Fruit fly (Drosophila melanogaster) whole organism, prepupa: Measurements from ENCODE around the gene CG14715.

Experiments used
- CG10631 ChIP-seq: fragments of 200-800 bp; sonication (Bioruptor generic); optimal IDR thresholded peaks from 2 replicates; lab custom pipeline; 2016; ENCODE audit warnings: missing biosample characterization, missing genetic modification characterization
- CG10669 ChIP-seq: fragments of 200-800 bp; sonication (Bioruptor generic); optimal IDR thresholded peaks from 3 replicates; lab custom pipeline; 2018; ENCODE audit warnings: missing biosample characterization, mild to moderate bottlenecking, missing genetic modification characterization, moderate library complexity
- CG11294 ChIP-seq: fragments of 200-800 bp; sonication (Bioruptor generic); IDR thresholded peaks from 2 replicates; pipeline ENCODE4 v1.3.6; 2022; ENCODE audit warnings: missing biosample characterization, missing genetic modification characterization
- CG11902 ChIP-seq: fragments of 200-800 bp; sonication (Bioruptor generic); optimal IDR thresholded peaks from 3 replicates; lab custom pipeline; 2016; ENCODE audit warnings: missing biosample characterization, missing genetic modification characterization
- CG15336 ChIP-seq: fragments of 200-800 bp; sonication (Bioruptor generic); IDR thresholded peaks from 2 replicates; pipeline ENCODE4 v1.3.6; 2022; ENCODE audit warnings: missing biosample characterization, missing genetic modification characterization
- CG1621 ChIP-seq: fragments of 200-800 bp; sonication (Bioruptor generic); optimal IDR thresholded peaks from 3 replicates; lab custom pipeline; 2018; ENCODE audit warnings: missing biosample characterization, mild to moderate bottlenecking, missing genetic modification characterization
- CG3032 ChIP-seq: fragments of 200-800 bp; optimal IDR thresholded peaks from 2 replicates; lab custom pipeline; 2019; ENCODE audit warnings: missing biosample characterization, mild to moderate bottlenecking, missing genetic modification characterization, moderate library complexity
- CG31627 ChIP-seq: fragments of 200-800 bp; sonication (Bioruptor generic); optimal IDR thresholded peaks from 3 replicates; lab custom pipeline; 2016; ENCODE audit warnings: missing biosample characterization, missing genetic modification characterization
- CG32006 ChIP-seq: fragments of 200-800 bp; sonication (Bioruptor generic); optimal IDR thresholded peaks from 3 replicates; lab custom pipeline; 2017; ENCODE audit warnings: missing biosample characterization, mild to moderate bottlenecking, missing genetic modification characterization
- CG34406 ChIP-seq: fragments of 200-800 bp; sonication (Bioruptor generic); optimal IDR thresholded peaks from 3 replicates; lab custom pipeline; 2016; ENCODE audit warnings: missing biosample characterization, missing genetic modification characterization
- CG4318 ChIP-seq: fragments of 200-800 bp; sonication (Bioruptor generic); optimal IDR thresholded peaks from 3 replicates; lab custom pipeline; 2017; ENCODE audit warnings: missing biosample characterization, mild to moderate bottlenecking, missing genetic modification characterization
- CG6276 ChIP-seq: fragments of 200-800 bp; sonication (Bioruptor generic); optimal IDR thresholded peaks from 2 replicates; lab custom pipeline; 2017; ENCODE audit warnings: missing biosample characterization, mild to moderate bottlenecking, missing genetic modification characterization
- CG6792 ChIP-seq: fragments of 200-800 bp; sonication (Bioruptor generic); optimal IDR thresholded peaks from 3 replicates; lab custom pipeline; 2016; ENCODE audit warnings: missing biosample characterization, missing genetic modification characterization
- CG6854 ChIP-seq: fragments of 200-800 bp; sonication (Bioruptor generic); optimal IDR thresholded peaks from 2 replicates; lab custom pipeline; 2017; ENCODE audit warnings: missing biosample characterization, mild to moderate bottlenecking, missing genetic modification characterization
- CG7368 ChIP-seq: fragments of 200-800 bp; sonication (Bioruptor generic); optimal IDR thresholded peaks from 3 replicates; lab custom pipeline; 2016; ENCODE audit warnings: missing biosample characterization, missing genetic modification characterization
- CG8119 ChIP-seq: fragments of 200-800 bp; sonication (Bioruptor generic); IDR thresholded peaks from 3 replicates; pipeline ENCODE4 v1.3.6; 2022; ENCODE audit warnings: missing biosample characterization, missing genetic modification characterization
- CG8632 ChIP-seq: fragments of 200-800 bp; sonication (Bioruptor generic); optimal IDR thresholded peaks from 3 replicates; lab custom pipeline; 2016; ENCODE audit warnings: missing biosample characterization, missing genetic modification characterization
- Eip75B ChIP-seq: fragments of 200-800 bp; sonication (Bioruptor generic); optimal IDR thresholded peaks from 3 replicates; lab custom pipeline; 2016; ENCODE audit warnings: missing biosample characterization, missing genetic modification characterization
- Eip78C ChIP-seq: fragments of 200-800 bp; sonication (Bioruptor generic); peaks from one replicate; lab custom pipeline; 2016; ENCODE audit warnings: missing biosample characterization, missing genetic modification characterization
- Ets21C ChIP-seq: fragments of 200-800 bp; sonication (Bioruptor generic); optimal IDR thresholded peaks from 3 replicates; lab custom pipeline; 2016; ENCODE audit warnings: missing biosample characterization, missing genetic modification characterization
- Ets96B ChIP-seq: fragments of 200-800 bp; optimal IDR thresholded peaks from 2 replicates; lab custom pipeline; 2019; ENCODE audit warnings: missing biosample characterization, mild to moderate bottlenecking, missing genetic modification characterization, moderate library complexity
- Gug ChIP-seq: fragments of 200-800 bp; sonication (Bioruptor generic); IDR thresholded peaks from 2 replicates; pipeline ENCODE4 v1.3.6; 2022; ENCODE audit warnings: missing biosample characterization, missing genetic modification characterization
- Hr38 ChIP-seq: sonication (Bioruptor generic); optimal IDR thresholded peaks from 2 replicates; lab custom pipeline; 2016; ENCODE audit warnings: missing biosample characterization, missing genetic modification characterization
- Hr39 ChIP-seq: fragments of 200-800 bp; sonication (Bioruptor generic); optimal IDR thresholded peaks from 2 replicates; lab custom pipeline; 2016; ENCODE audit warnings: missing biosample characterization, missing genetic modification characterization
- Hr4 ChIP-seq: fragments of 200-800 bp; sonication (Bioruptor generic); optimal IDR thresholded peaks from 3 replicates; lab custom pipeline; 2016; ENCODE audit warnings: missing biosample characterization, missing genetic modification characterization
- Lpt ChIP-seq: fragments of 200-800 bp; sonication (Bioruptor generic); optimal IDR thresholded peaks from 3 replicates; lab custom pipeline; 2016; ENCODE audit warnings: missing biosample characterization, missing genetic modification characterization
- Met ChIP-seq: fragments of 200-800 bp; sonication (Bioruptor generic); optimal IDR thresholded peaks from 3 replicates; lab custom pipeline; 2016; ENCODE audit warnings: missing biosample characterization, missing genetic modification characterization
- OdsH ChIP-seq: fragments of 200-800 bp; sonication (Bioruptor generic); optimal IDR thresholded peaks from 3 replicates; lab custom pipeline; 2016; ENCODE audit warnings: missing biosample characterization, missing genetic modification characterization
- Smox ChIP-seq: fragments of 200-800 bp; sonication (Bioruptor generic); optimal IDR thresholded peaks from 3 replicates; lab custom pipeline; 2016; ENCODE audit warnings: missing biosample characterization, missing genetic modification characterization
- Sox102F ChIP-seq: fragments of 200-800 bp; sonication (Bioruptor generic); optimal IDR thresholded peaks from 2 replicates; lab custom pipeline; 2016; ENCODE audit warnings: missing biosample characterization, mild to moderate bottlenecking, missing genetic modification characterization
- Sox14 ChIP-seq: fragments of 200-800 bp; sonication (Bioruptor generic); optimal IDR thresholded peaks from 3 replicates; lab custom pipeline; 2016; ENCODE audit warnings: missing biosample characterization, missing genetic modification characterization
- Sox15 ChIP-seq: fragments of 200-800 bp; sonication (Bioruptor generic); optimal IDR thresholded peaks from 3 replicates; lab custom pipeline; 2016; ENCODE audit warnings: missing biosample characterization, missing genetic modification characterization
- achi ChIP-seq: fragments of 200-800 bp; sonication (Bioruptor generic); optimal IDR thresholded peaks from 3 replicates; lab custom pipeline; 2016; ENCODE audit warnings: missing biosample characterization, missing genetic modification characterization
- acj6 ChIP-seq: fragments of 200-800 bp; sonication (Bioruptor generic); optimal IDR thresholded peaks from 3 replicates; lab custom pipeline; 2016; ENCODE audit warnings: missing biosample characterization, missing genetic modification characterization
- cyc ChIP-seq: fragments of 200-800 bp; sonication (Bioruptor generic); optimal IDR thresholded peaks from 3 replicates; lab custom pipeline; 2016; ENCODE audit warnings: missing biosample characterization, missing genetic modification characterization
- dsx ChIP-seq: fragments of 200-800 bp; optimal IDR thresholded peaks from 3 replicates; lab custom pipeline; 2019; ENCODE audit warnings: missing biosample characterization, mild to moderate bottlenecking, missing genetic modification characterization, moderate library complexity; ENCODE audit not compliant: poor library complexity, severe bottlenecking
- eg ChIP-seq: fragments of 200-800 bp; sonication (Bioruptor generic); IDR thresholded peaks from 3 replicates; pipeline ENCODE4 v1.3.6; 2022; ENCODE audit warnings: missing biosample characterization, missing genetic modification characterization
- fd59A ChIP-seq: fragments of 200-800 bp; sonication (Bioruptor generic); optimal IDR thresholded peaks from 2 replicates; lab custom pipeline; 2017; ENCODE audit warnings: missing biosample characterization, mild to moderate bottlenecking, missing genetic modification characterization, missing genetic modification reagents
- fd85E ChIP-seq: fragments of 200-800 bp; sonication (Bioruptor generic); optimal IDR thresholded peaks from 3 replicates; lab custom pipeline; 2016; ENCODE audit warnings: missing biosample characterization, missing genetic modification characterization
- fkh ChIP-seq: fragments of 200-800 bp; sonication (Bioruptor generic); optimal IDR thresholded peaks from 3 replicates; lab custom pipeline; 2017; ENCODE audit warnings: missing biosample characterization, mild to moderate bottlenecking, missing genetic modification characterization, moderate library complexity
- lz ChIP-seq: fragments of 200-800 bp; sonication (Bioruptor generic); optimal IDR thresholded peaks from 3 replicates; lab custom pipeline; 2016; ENCODE audit warnings: missing biosample characterization, missing genetic modification characterization
- net ChIP-seq: fragments of 200-800 bp; sonication (Bioruptor generic); optimal IDR thresholded peaks from 3 replicates; lab custom pipeline; 2016; ENCODE audit warnings: missing biosample characterization, missing genetic modification characterization
- pdm3 ChIP-seq: fragments of 200-800 bp; sonication (Bioruptor generic); optimal IDR thresholded peaks from 3 replicates; lab custom pipeline; 2016; ENCODE audit warnings: missing biosample characterization, missing genetic modification characterization
- salr ChIP-seq, 2 experiments: fragments of 200-800 bp; sonication (Bioruptor generic); optimal IDR thresholded peaks; 3 replicates each; lab custom pipeline; 2016 to 2018; ENCODE audit warnings: missing biosample characterization in 2 of 2, missing genetic modification characterization in 2 of 2, mild to moderate bottlenecking in 1 of 2
- spab ChIP-seq: fragments of 200-800 bp; sonication (Bioruptor generic); optimal IDR thresholded peaks from 2 replicates; lab custom pipeline; 2017; ENCODE audit warnings: missing biosample characterization, mild to moderate bottlenecking, missing genetic modification characterization, missing genetic modification reagents
- ss ChIP-seq, 2 experiments: fragments of 200-800 bp; sonication (Bioruptor generic); optimal IDR thresholded peaks; 2 replicates in 1 of 2; 3 replicates in 1 of 2; lab custom pipeline; 2017 to 2018; ENCODE audit warnings: mild to moderate bottlenecking in 2 of 2, missing biosample characterization in 2 of 2, missing genetic modification characterization in 2 of 2, moderate library complexity in 1 of 2
- svp ChIP-seq: fragments of 200-800 bp; sonication (Bioruptor generic); peaks from one replicate; lab custom pipeline; 2016; ENCODE audit warnings: missing biosample characterization, missing genetic modification characterization
- topi ChIP-seq: fragments of 200-800 bp; sonication (Bioruptor generic); optimal IDR thresholded peaks from 3 replicates; lab custom pipeline; 2016; ENCODE audit warnings: missing biosample characterization, missing genetic modification characterization
- vri ChIP-seq: fragments of 200-800 bp; sonication (Bioruptor generic); optimal IDR thresholded peaks from 3 replicates; lab custom pipeline; 2016; ENCODE audit warnings: missing biosample characterization, mild to moderate bottlenecking, missing genetic modification characterization

The CG14715 gene

DNA sequence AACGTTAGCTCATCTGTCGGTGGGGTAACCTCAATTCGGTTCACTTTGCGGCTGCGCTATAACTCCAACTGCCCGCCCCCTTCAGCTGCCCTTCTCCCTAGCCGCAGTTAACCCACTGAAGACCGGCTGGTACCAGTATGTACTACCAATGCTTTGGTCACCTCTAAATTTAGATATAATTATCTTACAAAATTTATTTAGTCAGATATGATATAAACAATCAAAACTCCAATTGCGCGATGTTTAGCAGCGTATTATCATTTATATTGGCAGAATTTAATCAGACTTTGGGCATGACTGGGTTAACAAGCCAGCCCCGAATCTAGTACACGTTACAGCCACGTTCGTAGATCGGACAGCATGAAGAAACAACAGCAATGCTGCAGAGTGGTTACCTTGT lies 12.3 kb upstream of the CG14715 start (continued):
- peak; percentile 41 for TF ChIP-seq spab (GFP tag; lab: Kevin White, UChicago)
- no peak for TF ChIP-seq fd85E (GFP tag; lab: Kevin White, UChicago)
- TF ChIP-seq CG10631 = peak; percentile 43
- peak; percentile 48 for TF ChIP-seq net (GFP tag; lab: Kevin White, UChicago)
- peak; percentile 32 for TF ChIP-seq Met (GFP tag; lab: Kevin White, UChicago)
- TF ChIP-seq Eip75B (GFP tag; lab: Kevin White, UChicago) = no peak
- no peak for TF ChIP-seq vri (GFP tag; lab: Kevin White, UChicago)
- TF ChIP-seq CG31627 = peak; percentile 11
- TF ChIP-seq CG6854 (GFP tag; lab: Kevin White, UChicago) = no peak
- no peak for TF ChIP-seq Smox (GFP tag; lab: Kevin White, UChicago)
- TF ChIP-seq Ets96B (tag; lab: Kevin White, UChicago) = peak; percentile 43
- peak; percentile 10 for TF ChIP-seq CG8632 (GFP tag; lab: Kevin White, UChicago)
- peak; percentile 24 for TF ChIP-seq CG34406 (GFP tag; lab: Kevin White, UChicago)
- TF ChIP-seq Ets21C (GFP tag; lab: Kevin White, UChicago) = no peak
- peak in 1 of 2 experiments; percentile 3 for TF ChIP-seq salr (GFP tag; optimal IDR thresholded peaks at IDR 0.05; lab: Kevin White, UChicago)
- TF ChIP-seq CG11902 (GFP tag; lab: Kevin White, UChicago) = peak; percentile 0
- TF ChIP-seq Gug (GFP tag; lab: Robert Waterston, UW) = peak; percentile 44
- peak; percentile 81 for TF ChIP-seq CG15336
- peak; percentile 69; the same call in 2 of the 3 replicates for TF ChIP-seq eg (GFP tag; lab: Robert Waterston, UW)
- TF ChIP-seq Hr39 = no peak
- TF ChIP-seq CG6792 (GFP tag; lab: Kevin White, UChicago) = peak; percentile 32
- peak; percentile 64 for TF ChIP-seq CG32006
- TF ChIP-seq OdsH (GFP tag; lab: Kevin White, UChicago) = peak; percentile 43
- TF ChIP-seq CG4318 = peak; percentile 34
- peak; percentile 21 for TF ChIP-seq CG1621 (tag; lab: Kevin White, UChicago)
- TF ChIP-seq CG3032 (tag; lab: Kevin White, UChicago) = peak; percentile 53
- peak; percentile 57 for TF ChIP-seq CG10669
- TF ChIP-seq Hr4 = peak; percentile 60
- TF ChIP-seq Eip78C (GFP tag; lab: Kevin White, UChicago) = peak; percentile 91
- peak; percentile 70 for TF ChIP-seq svp (GFP tag; lab: Kevin White, UChicago)
- TF ChIP-seq dsx = peak; percentile 55
- TF ChIP-seq acj6 (GFP tag; lab: Kevin White, UChicago) = peak; percentile 39
- peak; percentile 53 for TF ChIP-seq CG6276 (GFP tag; lab: Kevin White, UChicago)
- peak; percentile 8 for TF ChIP-seq cyc (GFP tag; lab: Kevin White, UChicago)
- TF ChIP-seq CG7368 (GFP tag; lab: Kevin White, UChicago) = no peak
- TF ChIP-seq achi (GFP tag; lab: Kevin White, UChicago) = peak; percentile 52
- TF ChIP-seq Lpt (GFP tag; lab: Kevin White, UChicago) = peak; percentile 57
- TF ChIP-seq Sox102F = peak; percentile 5
- peak; percentile 6 for TF ChIP-seq topi
- peak; percentile 37 for TF ChIP-seq Sox14
- TF ChIP-seq, all 60 proteins: peak for 43

DNA sequence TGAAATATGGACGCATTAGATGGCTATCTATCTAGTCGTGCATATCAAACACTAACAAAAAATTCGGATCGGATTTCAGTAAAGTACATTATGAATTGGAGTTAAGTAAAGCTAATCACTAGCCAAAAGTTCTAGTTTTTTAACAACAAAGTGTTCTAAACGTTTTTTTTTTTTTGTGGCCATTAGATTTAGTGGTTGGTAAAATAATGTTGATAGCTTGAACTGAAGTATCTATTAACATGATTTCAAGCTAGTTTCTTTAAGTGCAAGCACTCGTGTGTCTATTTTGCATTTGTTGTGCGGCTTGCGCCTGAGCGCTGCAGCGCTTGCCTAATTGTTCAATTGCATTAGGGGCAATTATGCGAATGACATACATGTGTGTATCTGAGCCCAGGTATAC lies 11.4 kb upstream of the CG14715 start:
- peak; percentile 33 for TF ChIP-seq CG32006
- peak; percentile 64 for TF ChIP-seq CG15336
- peak; percentile 50; the same call in 2 of the 3 replicates for TF ChIP-seq eg (GFP tag; lab: Robert Waterston, UW)
- peak; percentile 18 for TF ChIP-seq Hr4
- TF ChIP-seq CG6276 (GFP tag; lab: Kevin White, UChicago) = peak; percentile 20
- no peak for TF ChIP-seq Sox102F
- TF ChIP-seq Eip78C (GFP tag; lab: Kevin White, UChicago) = no peak

DNA sequence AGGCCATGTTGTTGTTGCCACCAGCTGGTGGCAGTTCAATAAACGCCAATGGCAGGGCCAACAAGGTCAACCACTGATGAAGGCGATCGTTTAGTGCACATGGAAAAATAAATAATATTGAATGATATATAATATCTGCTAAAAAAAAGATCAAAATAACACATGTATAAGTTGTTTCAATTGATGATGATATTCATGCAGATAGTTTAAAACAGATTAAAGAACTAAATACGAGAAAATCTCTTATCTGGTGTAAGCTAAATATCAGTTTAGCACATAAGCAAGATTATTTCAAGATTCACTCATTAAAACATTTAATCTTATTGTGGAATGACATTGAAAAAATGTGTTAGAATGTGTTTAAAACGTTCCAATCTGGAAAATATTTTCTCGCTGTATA lies 10.6 kb upstream of the CG14715 start:
- TF ChIP-seq CG3032 (tag; lab: Kevin White, UChicago) (peak; percentile 26), Sox14 (no peak), Hr38 (GFP tag; lab: Kevin White, UChicago) (no peak), CG8119 (GFP tag; lab: Robert Waterston, UW) (no peak), Sox15 (GFP tag; lab: Kevin White, UChicago) (no peak), Eip75B (GFP tag; lab: Kevin White, UChicago) (no peak), CG6276 (GFP tag; lab: Kevin White, UChicago) (no peak), OdsH (GFP tag; lab: Kevin White, UChicago) (peak; percentile 15), CG6854 (GFP tag; lab: Kevin White, UChicago) (no peak), CG11294 (GFP tag; lab: Robert Waterston, UW) (no peak), eg (GFP tag; lab: Robert Waterston, UW) (no peak), topi (no peak), spab (GFP tag; lab: Kevin White, UChicago) (peak; percentile 10), lz (GFP tag; lab: Kevin White, UChicago) (no peak), fd59A (GFP tag; lab: Kevin White, UChicago) (no peak), Hr39 (no peak), pdm3 (GFP tag; lab: Kevin White, UChicago) (peak; percentile 29), fkh (no peak), ss (GFP tag; optimal IDR thresholded peaks at IDR 0.05; lab: Kevin White, UChicago) (peak in 1 of 2 experiments; percentile 37), CG11902 (GFP tag; lab: Kevin White, UChicago) (no peak)
